Worm (Caenorhabditis elegans): Measurements from ENCODE around the gene Y97E10AR.6.

DNA sequence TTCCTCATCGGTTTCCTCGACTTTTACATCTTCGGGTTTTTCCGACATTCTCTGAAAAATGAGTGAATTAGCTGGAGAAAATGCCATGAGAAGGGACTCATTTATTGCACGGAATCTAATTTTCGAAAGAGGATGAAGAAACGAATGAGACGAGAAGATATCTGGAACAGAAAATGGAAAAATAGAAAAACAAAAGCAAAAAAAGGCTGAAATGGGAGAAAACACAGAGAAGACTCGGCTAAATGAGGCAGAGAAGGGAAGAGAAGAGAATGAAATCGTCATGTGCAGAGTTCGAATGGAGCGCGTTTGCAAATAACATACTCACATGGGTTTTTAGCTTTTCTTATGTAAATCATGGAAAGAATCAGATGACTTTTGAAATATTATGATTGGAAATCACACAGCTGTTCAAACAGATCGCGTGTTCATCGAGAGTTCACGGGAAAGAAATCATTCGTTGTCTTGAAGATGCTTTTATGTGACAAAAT lies at the start of gene Y97E10AR.6:
- TF ChIP-seq elt-3 (tag; optimal IDR thresholded peaks at IDR 0.05), result no peak
- TF ChIP-seq nhr-12 (tag; optimal IDR thresholded peaks at IDR 0.05), result no peak
- TF ChIP-seq nhr-28 (tag; optimal IDR thresholded peaks at IDR 0.05), result no peak
- TF ChIP-seq snpc-4 (tag; optimal IDR thresholded peaks at IDR 0.05), result no peak
